Fruit fly (Drosophila melanogaster): ENCODE results near the gene CG34012.
A peak's percentile ranks its signal among the peaks of the same experiment; 100 is the strongest.

The CG34012 gene

DNA sequence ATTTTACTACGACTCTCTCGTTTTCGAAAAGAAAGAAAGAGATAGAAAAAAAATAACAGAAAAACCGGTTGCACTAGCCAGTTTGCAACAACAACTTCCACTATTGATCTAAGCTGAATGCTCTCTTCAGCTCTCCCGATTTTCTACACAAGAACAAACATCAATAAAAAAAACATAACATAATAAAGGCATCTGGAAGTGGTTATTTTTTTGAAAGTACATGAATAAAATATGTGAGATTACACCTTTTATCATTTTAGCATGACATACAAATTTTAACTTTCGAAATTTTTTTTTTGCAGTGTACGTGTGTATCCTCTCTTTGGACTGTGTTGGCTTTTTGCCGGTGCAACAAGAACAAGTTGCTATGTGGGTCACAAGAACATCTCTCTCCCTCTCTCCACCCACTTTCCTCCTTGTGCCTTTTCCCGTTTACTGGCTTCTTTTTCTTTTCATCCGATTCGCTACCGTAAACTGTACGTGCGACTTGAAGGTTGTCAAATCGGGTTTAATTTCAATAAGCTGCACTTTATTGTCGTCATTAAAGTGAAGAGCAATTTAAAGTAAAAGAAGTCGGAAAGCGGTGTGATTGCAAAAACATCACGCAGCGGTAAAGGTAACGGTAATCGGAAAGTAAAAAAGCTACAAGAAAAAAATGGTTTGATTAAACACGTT, 24.6 kb downstream of the CG34012 start (continued):
- TF ChIP-seq acj6 (GFP tag; optimal IDR thresholded peaks at IDR 0.05), result peak; percentile 97
- peak; percentile 88 for TF ChIP-seq lz (GFP tag; optimal IDR thresholded peaks at IDR 0.05)
- TF ChIP-seq CG11762 (GFP tag; optimal IDR thresholded peaks at IDR 0.05; ENCODE audit: insufficient read depth), result peak; percentile 97
- peak; percentile 94 for TF ChIP-seq dac (GFP tag; optimal IDR thresholded peaks at IDR 0.05)
- peak; percentile 95 for TF ChIP-seq spab (GFP tag; optimal IDR thresholded peaks at IDR 0.05)
- peak; percentile 90 for TF ChIP-seq cyc (GFP tag; optimal IDR thresholded peaks at IDR 0.05)
- TF ChIP-seq ss (GFP tag; optimal IDR thresholded peaks at IDR 0.05), result peak; percentile 95 to 97
- peak; percentile 98 for TF ChIP-seq OdsH (GFP tag; optimal IDR thresholded peaks at IDR 0.05)
- TF ChIP-seq Sox14 (GFP tag; optimal IDR thresholded peaks at IDR 0.05), result peak; percentile 98
- peak; percentile 96 for TF ChIP-seq dsx (GFP tag; optimal IDR thresholded peaks at IDR 0.05; ENCODE audit: poor library complexity, severe bottlenecking)
- TF ChIP-seq CG6163 (GFP tag; IDR thresholded peaks at IDR 0.05), result peak; percentile 99
- TF ChIP-seq salr (GFP tag; optimal IDR thresholded peaks at IDR 0.05), result peak; percentile 94 to 99
- no peak for TF ChIP-seq Met (GFP tag; optimal IDR thresholded peaks at IDR 0.05)
- TF ChIP-seq CG6792 (GFP tag; optimal IDR thresholded peaks at IDR 0.05), result peak; percentile 94
- TF ChIP-seq fd85E (GFP tag; optimal IDR thresholded peaks at IDR 0.05), result peak; percentile 83
- peak; percentile 96 for TF ChIP-seq CG10669 (GFP tag; optimal IDR thresholded peaks at IDR 0.05)
- TF ChIP-seq Eip78C (GFP tag), result peak; percentile 100
- peak; percentile 96 for TF ChIP-seq fd59A (GFP tag; optimal IDR thresholded peaks at IDR 0.05)
- peak; percentile 96 for TF ChIP-seq CG4318 (GFP tag; optimal IDR thresholded peaks at IDR 0.05)
- no peak for TF ChIP-seq Hr39 (GFP tag; optimal IDR thresholded peaks at IDR 0.05)
- peak; percentile 66 for TF ChIP-seq CG6854 (GFP tag; optimal IDR thresholded peaks at IDR 0.05)
- peak; percentile 99 for TF ChIP-seq net (GFP tag; optimal IDR thresholded peaks at IDR 0.05)
- TF ChIP-seq CG8632 (GFP tag; optimal IDR thresholded peaks at IDR 0.05), result peak; percentile 93
- TF ChIP-seq Eip75B (GFP tag; optimal IDR thresholded peaks at IDR 0.05), result peak; percentile 99
- peak; percentile 99 for TF ChIP-seq Lpt (GFP tag; optimal IDR thresholded peaks at IDR 0.05)
- peak; percentile 98 for TF ChIP-seq achi (GFP tag; optimal IDR thresholded peaks at IDR 0.05)
- TF ChIP-seq CG11294 (GFP tag; IDR thresholded peaks at IDR 0.05), result peak; percentile 99
- peak; percentile 95 for TF ChIP-seq fkh (GFP tag; optimal IDR thresholded peaks at IDR 0.05)
- peak; percentile 87 for TF ChIP-seq CG31627 (GFP tag; optimal IDR thresholded peaks at IDR 0.05)

dm6 chr3L:11083605-11084004, 25.7 kb downstream of the CG34012 start:
- no peak for TF ChIP-seq Sox14 (GFP tag; optimal IDR thresholded peaks at IDR 0.05)
- TF ChIP-seq Blimp-1 (GFP tag; optimal IDR thresholded peaks at IDR 0.05), result peak; percentile 51
- no peak for TF ChIP-seq Met (GFP tag; optimal IDR thresholded peaks at IDR 0.05)
- peak; percentile 24; the same call in 1 of the 3 replicates for TF ChIP-seq CG8119 (GFP tag; IDR thresholded peaks at IDR 0.05)

dm6 chr3L:11074043-11074853, 35.1 kb downstream of the CG34012 start, which contains the start of the genes Pfdn2 and Noc1:
TSS of gene Pfdn2 (minus strand) at chr3L:11074388.
TSS of gene Noc1 (plus strand) at chr3L:11074769.
- TF ChIP-seq CG9139 (GFP tag; optimal IDR thresholded peaks at IDR 0.05) (no peak), CG3919 (GFP tag; optimal IDR thresholded peaks at IDR 0.05) (no peak), Gug (GFP tag; IDR thresholded peaks at IDR 0.05) (peak; percentile 30; the same call in 1 of the 2 replicates), CG10631 (GFP tag; optimal IDR thresholded peaks at IDR 0.05) (peak; percentile 73), CG15336 (GFP tag; IDR thresholded peaks at IDR 0.05) (0 out of 2 replicates have a peak, but pooled peaks have one; percentile 7), Hr38 (GFP tag; optimal IDR thresholded peaks at IDR 0.05) (no peak), fd85E (GFP tag; optimal IDR thresholded peaks at IDR 0.05) (no peak), CG6163 (GFP tag; IDR thresholded peaks at IDR 0.05) (no peak), CG6854 (GFP tag; optimal IDR thresholded peaks at IDR 0.05) (peak; percentile 20), eg (GFP tag; IDR thresholded peaks at IDR 0.05) (no peak), CG11762 (GFP tag; optimal IDR thresholded peaks at IDR 0.05; ENCODE audit: insufficient read depth) (no peak), CG11902 (GFP tag; optimal IDR thresholded peaks at IDR 0.05) (no peak), Blimp-1 (GFP tag; optimal IDR thresholded peaks at IDR 0.05) (no peak), achi (GFP tag; optimal IDR thresholded peaks at IDR 0.05) (no peak), CG3032 (tag; optimal IDR thresholded peaks at IDR 0.05) (peak; percentile 31), Ets96B (tag; optimal IDR thresholded peaks at IDR 0.05) (no peak), CG8319 (GFP tag; optimal IDR thresholded peaks at IDR 0.05) (peak; percentile 2), CG16779 (tag; optimal IDR thresholded peaks at IDR 0.05) (no peak), spab (GFP tag; optimal IDR thresholded peaks at IDR 0.05) (no peak), topi (GFP tag; optimal IDR thresholded peaks at IDR 0.05) (no peak), CG31627 (GFP tag; optimal IDR thresholded peaks at IDR 0.05) (peak; percentile 51), CG1621 (tag; optimal IDR thresholded peaks at IDR 0.05) (no peak), fd59A (GFP tag; optimal IDR thresholded peaks at IDR 0.05) (no peak), CG8632 (GFP tag; optimal IDR thresholded peaks at IDR 0.05) (no peak)

All from whole organism, prepupa.